Comparison of ENCODE assay signal across 4 fruit fly cellular contexts in the genomic region with DNA sequence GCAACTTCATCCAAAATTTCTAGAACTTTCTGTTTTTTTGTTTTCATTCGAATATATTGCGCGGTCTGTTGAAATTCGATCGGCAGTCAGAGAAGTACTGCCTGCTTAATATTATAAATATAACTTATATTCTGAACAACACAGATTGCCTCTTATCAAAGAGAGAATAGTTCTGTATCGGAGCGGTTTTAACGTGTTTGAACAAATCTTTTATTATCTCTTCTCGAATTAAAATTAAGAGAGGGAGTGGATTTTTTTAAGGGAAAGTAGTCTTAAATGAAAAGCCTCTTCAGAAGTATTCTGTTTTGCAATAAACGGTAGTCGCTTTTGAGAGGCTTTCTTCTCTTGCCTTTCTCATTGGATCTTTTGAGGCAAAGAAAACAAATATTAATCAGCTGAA.
TF ChIP-seq lines count a peak whose summit lies in the region.

No protein-coding gene starts in this region.

- no peak for TF ChIP-seq CTCF in whole organism, embryonic (GFP tag; optimal IDR thresholded peaks at IDR 0.05; lab: Kevin White, UChicago)

TF ChIP-seq in whole organism, embryonic, 481 proteins besides CTCF, POLR2A, EP300 and RAD21:
- TF ChIP-seq Jarid2 (GFP tag; optimal IDR thresholded peaks at IDR 0.05; lab: Kevin White, UChicago): peak; percentile 15
- TF ChIP-seq lbe (GFP tag; optimal IDR thresholded peaks at IDR 0.05; lab: Kevin White, UChicago): peak; percentile 4
- peak; percentile 25 for TF ChIP-seq nom (GFP tag; optimal IDR thresholded peaks at IDR 0.05; lab: Kevin White, UChicago)
- TF ChIP-seq Trl (optimal IDR thresholded peaks at IDR 0.05; lab: Kevin White, UChicago): peak; percentile 54 to 74
- TF ChIP-seq Trl (GFP tag; optimal IDR thresholded peaks at IDR 0.05; lab: Kevin White, UChicago): no peak
- no peak for TF ChIP-seq CHES-1-like (GFP tag; optimal IDR thresholded peaks at IDR 0.05; lab: Kevin White, UChicago)
- TF ChIP-seq maf-S (GFP tag; optimal IDR thresholded peaks at IDR 0.05; lab: Kevin White, UChicago): no peak
- no peak for TF ChIP-seq ewg (GFP tag; optimal IDR thresholded peaks at IDR 0.05; lab: Kevin White, UChicago)
TF ChIP-seq in whole organism, embryonic: peak in this region for 4.

TF ChIP-seq in whole organism, prepupa, 60 proteins besides CTCF, POLR2A, EP300 and RAD21:
- peak; percentile 53 for TF ChIP-seq Eip93F (GFP tag; optimal IDR thresholded peaks at IDR 0.05; lab: Kevin White, UChicago)
- TF ChIP-seq CG6276 (GFP tag; optimal IDR thresholded peaks at IDR 0.05; lab: Kevin White, UChicago): no peak
TF ChIP-seq in whole organism, prepupa: peak in this region for 1.

TF ChIP-seq in whole organism, pupa, 21 proteins besides CTCF, POLR2A, EP300 and RAD21:
- TF ChIP-seq Pif1A (GFP tag; optimal IDR thresholded peaks at IDR 0.05; lab: Kevin White, UChicago) (no peak), D1 (tag; optimal IDR thresholded peaks at IDR 0.05; lab: Kevin White, UChicago) (peak; percentile 11)
TF ChIP-seq in whole organism, pupa: peak in this region for 1.

TF ChIP-seq in whole organism, wandering third instar larva, 38 proteins besides CTCF, POLR2A, EP300 and RAD21:
- TF ChIP-seq CrebA (GFP tag; optimal IDR thresholded peaks at IDR 0.05; lab: Kevin White, UChicago; ENCODE audit: borderline replicate concordance) (peak; percentile 21), Rel (GFP tag; optimal IDR thresholded peaks at IDR 0.05; lab: Kevin White, UChicago) (no peak), Rel (tag; optimal IDR thresholded peaks at IDR 0.05; lab: Kevin White, UChicago) (no peak), foxo (GFP tag; optimal IDR thresholded peaks at IDR 0.05; lab: Kevin White, UChicago) (no peak)
